Fruit fly (Drosophila melanogaster) whole organism, prepupa: Measurements from ENCODE around the gene E2f2.

ENCODE experiments used
- CG10631 ChIP-seq: fragments of 200-800 bp; sonication (Bioruptor generic); optimal IDR thresholded peaks from 2 replicates; lab custom pipeline; 2016; ENCODE audit warnings: missing biosample characterization, missing genetic modification characterization
- CG10669 ChIP-seq: fragments of 200-800 bp; sonication (Bioruptor generic); optimal IDR thresholded peaks from 3 replicates; lab custom pipeline; 2018; ENCODE audit warnings: missing biosample characterization, mild to moderate bottlenecking, missing genetic modification characterization, moderate library complexity
- CG11902 ChIP-seq: fragments of 200-800 bp; sonication (Bioruptor generic); optimal IDR thresholded peaks from 3 replicates; lab custom pipeline; 2016; ENCODE audit warnings: missing biosample characterization, missing genetic modification characterization
- CG15336 ChIP-seq: fragments of 200-800 bp; sonication (Bioruptor generic); IDR thresholded peaks from 2 replicates; pipeline ENCODE4 v1.3.6; 2022; ENCODE audit warnings: missing biosample characterization, missing genetic modification characterization
- CG3032 ChIP-seq: fragments of 200-800 bp; optimal IDR thresholded peaks from 2 replicates; lab custom pipeline; 2019; ENCODE audit warnings: missing biosample characterization, mild to moderate bottlenecking, missing genetic modification characterization, moderate library complexity
- CG31627 ChIP-seq: fragments of 200-800 bp; sonication (Bioruptor generic); optimal IDR thresholded peaks from 3 replicates; lab custom pipeline; 2016; ENCODE audit warnings: missing biosample characterization, missing genetic modification characterization
- CG32006 ChIP-seq: fragments of 200-800 bp; sonication (Bioruptor generic); optimal IDR thresholded peaks from 3 replicates; lab custom pipeline; 2017; ENCODE audit warnings: missing biosample characterization, mild to moderate bottlenecking, missing genetic modification characterization
- CG34406 ChIP-seq: fragments of 200-800 bp; sonication (Bioruptor generic); optimal IDR thresholded peaks from 3 replicates; lab custom pipeline; 2016; ENCODE audit warnings: missing biosample characterization, missing genetic modification characterization
- CG3919 ChIP-seq: fragments of 200-800 bp; sonication (Bioruptor generic); optimal IDR thresholded peaks from 3 replicates; lab custom pipeline; 2016; ENCODE audit warnings: missing biosample characterization, missing genetic modification characterization
- CG4318 ChIP-seq: fragments of 200-800 bp; sonication (Bioruptor generic); optimal IDR thresholded peaks from 3 replicates; lab custom pipeline; 2017; ENCODE audit warnings: missing biosample characterization, mild to moderate bottlenecking, missing genetic modification characterization
- CG6163 ChIP-seq: fragments of 200-800 bp; sonication (Bioruptor generic); IDR thresholded peaks from 3 replicates; pipeline ENCODE4 v1.3.6; 2022; ENCODE audit warnings: missing biosample characterization, missing genetic modification characterization
- CG6276 ChIP-seq: fragments of 200-800 bp; sonication (Bioruptor generic); optimal IDR thresholded peaks from 2 replicates; lab custom pipeline; 2017; ENCODE audit warnings: missing biosample characterization, mild to moderate bottlenecking, missing genetic modification characterization
- CG6808 ChIP-seq: fragments of 200-800 bp; sonication (Bioruptor generic); optimal IDR thresholded peaks from 3 replicates; lab custom pipeline; 2017; ENCODE audit warnings: missing biosample characterization, missing genetic modification characterization, mild to moderate bottlenecking, moderate library complexity, missing genetic modification reagents
- CG6854 ChIP-seq: fragments of 200-800 bp; sonication (Bioruptor generic); optimal IDR thresholded peaks from 2 replicates; lab custom pipeline; 2017; ENCODE audit warnings: missing biosample characterization, mild to moderate bottlenecking, missing genetic modification characterization
- CG7368 ChIP-seq: fragments of 200-800 bp; sonication (Bioruptor generic); optimal IDR thresholded peaks from 3 replicates; lab custom pipeline; 2016; ENCODE audit warnings: missing biosample characterization, missing genetic modification characterization
- CG8119 ChIP-seq: fragments of 200-800 bp; sonication (Bioruptor generic); IDR thresholded peaks from 3 replicates; pipeline ENCODE4 v1.3.6; 2022; ENCODE audit warnings: missing biosample characterization, missing genetic modification characterization
- CG9139 ChIP-seq: fragments of 200-800 bp; sonication (Bioruptor generic); optimal IDR thresholded peaks from 3 replicates; lab custom pipeline; 2017; ENCODE audit warnings: missing biosample characterization, mild to moderate bottlenecking, missing genetic modification characterization
- Eip75B ChIP-seq: fragments of 200-800 bp; sonication (Bioruptor generic); optimal IDR thresholded peaks from 3 replicates; lab custom pipeline; 2016; ENCODE audit warnings: missing biosample characterization, missing genetic modification characterization
- Eip93F ChIP-seq: fragments of 200-800 bp; sonication (Bioruptor generic); optimal IDR thresholded peaks from 2 replicates; lab custom pipeline; 2016; ENCODE audit warnings: missing biosample characterization, mild to moderate bottlenecking, missing genetic modification characterization
- Ets21C ChIP-seq: fragments of 200-800 bp; sonication (Bioruptor generic); optimal IDR thresholded peaks from 3 replicates; lab custom pipeline; 2016; ENCODE audit warnings: missing biosample characterization, missing genetic modification characterization
- Ets96B ChIP-seq: fragments of 200-800 bp; optimal IDR thresholded peaks from 2 replicates; lab custom pipeline; 2019; ENCODE audit warnings: missing biosample characterization, mild to moderate bottlenecking, missing genetic modification characterization, moderate library complexity
- Hr38 ChIP-seq: sonication (Bioruptor generic); optimal IDR thresholded peaks from 2 replicates; lab custom pipeline; 2016; ENCODE audit warnings: missing biosample characterization, missing genetic modification characterization
- Hr39 ChIP-seq: fragments of 200-800 bp; sonication (Bioruptor generic); optimal IDR thresholded peaks from 2 replicates; lab custom pipeline; 2016; ENCODE audit warnings: missing biosample characterization, missing genetic modification characterization
- Lpt ChIP-seq: fragments of 200-800 bp; sonication (Bioruptor generic); optimal IDR thresholded peaks from 3 replicates; lab custom pipeline; 2016; ENCODE audit warnings: missing biosample characterization, missing genetic modification characterization
- OdsH ChIP-seq: fragments of 200-800 bp; sonication (Bioruptor generic); optimal IDR thresholded peaks from 3 replicates; lab custom pipeline; 2016; ENCODE audit warnings: missing biosample characterization, missing genetic modification characterization
- Smox ChIP-seq: fragments of 200-800 bp; sonication (Bioruptor generic); optimal IDR thresholded peaks from 3 replicates; lab custom pipeline; 2016; ENCODE audit warnings: missing biosample characterization, missing genetic modification characterization
- Sox102F ChIP-seq: fragments of 200-800 bp; sonication (Bioruptor generic); optimal IDR thresholded peaks from 2 replicates; lab custom pipeline; 2016; ENCODE audit warnings: missing biosample characterization, mild to moderate bottlenecking, missing genetic modification characterization
- Sox14 ChIP-seq: fragments of 200-800 bp; sonication (Bioruptor generic); optimal IDR thresholded peaks from 3 replicates; lab custom pipeline; 2016; ENCODE audit warnings: missing biosample characterization, missing genetic modification characterization
- Sox15 ChIP-seq: fragments of 200-800 bp; sonication (Bioruptor generic); optimal IDR thresholded peaks from 3 replicates; lab custom pipeline; 2016; ENCODE audit warnings: missing biosample characterization, missing genetic modification characterization
- acj6 ChIP-seq: fragments of 200-800 bp; sonication (Bioruptor generic); optimal IDR thresholded peaks from 3 replicates; lab custom pipeline; 2016; ENCODE audit warnings: missing biosample characterization, missing genetic modification characterization
- cyc ChIP-seq: fragments of 200-800 bp; sonication (Bioruptor generic); optimal IDR thresholded peaks from 3 replicates; lab custom pipeline; 2016; ENCODE audit warnings: missing biosample characterization, missing genetic modification characterization
- dsx ChIP-seq: fragments of 200-800 bp; optimal IDR thresholded peaks from 3 replicates; lab custom pipeline; 2019; ENCODE audit warnings: missing biosample characterization, mild to moderate bottlenecking, missing genetic modification characterization, moderate library complexity; ENCODE audit not compliant: poor library complexity, severe bottlenecking
- esn ChIP-seq: fragments of 200-800 bp; sonication (Bioruptor generic); optimal IDR thresholded peaks from 2 replicates; lab custom pipeline; 2016; ENCODE audit warnings: missing biosample characterization, mild to moderate bottlenecking, missing genetic modification characterization, moderate library complexity
- fd85E ChIP-seq: fragments of 200-800 bp; sonication (Bioruptor generic); optimal IDR thresholded peaks from 3 replicates; lab custom pipeline; 2016; ENCODE audit warnings: missing biosample characterization, missing genetic modification characterization
- lz ChIP-seq: fragments of 200-800 bp; sonication (Bioruptor generic); optimal IDR thresholded peaks from 3 replicates; lab custom pipeline; 2016; ENCODE audit warnings: missing biosample characterization, missing genetic modification characterization
- net ChIP-seq: fragments of 200-800 bp; sonication (Bioruptor generic); optimal IDR thresholded peaks from 3 replicates; lab custom pipeline; 2016; ENCODE audit warnings: missing biosample characterization, missing genetic modification characterization
- topi ChIP-seq: fragments of 200-800 bp; sonication (Bioruptor generic); optimal IDR thresholded peaks from 3 replicates; lab custom pipeline; 2016; ENCODE audit warnings: missing biosample characterization, missing genetic modification characterization
- vri ChIP-seq: fragments of 200-800 bp; sonication (Bioruptor generic); optimal IDR thresholded peaks from 3 replicates; lab custom pipeline; 2016; ENCODE audit warnings: missing biosample characterization, mild to moderate bottlenecking, missing genetic modification characterization

The E2f2 gene

DNA sequence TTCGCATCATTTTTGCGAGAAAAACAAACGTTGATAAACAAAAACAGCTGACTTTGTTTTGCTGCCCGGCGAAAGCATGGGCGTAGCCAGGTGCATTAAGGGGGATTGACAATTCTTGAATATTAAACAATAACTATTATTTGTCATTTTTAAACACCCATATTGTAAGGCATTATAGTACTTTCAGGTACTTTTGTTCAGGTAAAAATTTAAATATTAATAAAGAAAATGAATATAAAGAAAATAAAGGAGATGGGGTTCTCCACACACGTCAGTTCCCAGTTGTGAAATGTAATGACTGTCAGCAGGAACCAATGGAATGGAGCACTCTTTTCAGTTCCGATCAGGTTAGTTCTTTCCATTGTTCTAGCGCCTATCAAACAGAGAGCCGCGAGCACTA, 2.0 kb upstream of the E2f2 start, which contains the start of the genes Coq3 and Pld3 (continued):
- peak; percentile 96 for TF ChIP-seq Sox14
- TF ChIP-seq CG11902 (GFP tag; lab: Kevin White, UChicago): peak; percentile 85
- TF ChIP-seq CG9139 (GFP tag; lab: Kevin White, UChicago): peak; percentile 80
- TF ChIP-seq acj6 (GFP tag; lab: Kevin White, UChicago): peak; percentile 97
- peak; percentile 52 for TF ChIP-seq Hr38 (GFP tag; lab: Kevin White, UChicago)
- TF ChIP-seq OdsH (GFP tag; lab: Kevin White, UChicago): peak; percentile 97
- peak; percentile 92 for TF ChIP-seq CG32006 (GFP tag; lab: Kevin White, UChicago)
- peak; percentile 94 for TF ChIP-seq CG31627 (GFP tag; lab: Kevin White, UChicago)
- TF ChIP-seq Lpt (GFP tag; lab: Kevin White, UChicago): peak; percentile 91
- TF ChIP-seq esn (GFP tag; lab: Kevin White, UChicago): peak; percentile 97
- TF ChIP-seq CG7368 (GFP tag; lab: Kevin White, UChicago): peak; percentile 93

- no peak for TF ChIP-seq Ets96B
- TF ChIP-seq CG6163: no peak
- TF ChIP-seq Eip93F (GFP tag; lab: Kevin White, UChicago): no peak
- TF ChIP-seq net (GFP tag; lab: Kevin White, UChicago): no peak
- no peak for TF ChIP-seq CG7368 (GFP tag; lab: Kevin White, UChicago)
- no peak for TF ChIP-seq Hr39 (GFP tag; lab: Kevin White, UChicago)
- no peak for TF ChIP-seq cyc (GFP tag; lab: Kevin White, UChicago)
- no peak for TF ChIP-seq Eip75B (GFP tag; lab: Kevin White, UChicago)
- no peak for TF ChIP-seq CG6276 (GFP tag; lab: Kevin White, UChicago)
- TF ChIP-seq CG3919 (GFP tag; lab: Kevin White, UChicago): no peak
- TF ChIP-seq vri (GFP tag; lab: Kevin White, UChicago): no peak
- no peak for TF ChIP-seq CG4318 (GFP tag; lab: Kevin White, UChicago)
- no peak for TF ChIP-seq CG6808
- no peak for TF ChIP-seq CG8119 (GFP tag; lab: Robert Waterston, UW)
- no peak for TF ChIP-seq Ets21C (GFP tag; lab: Kevin White, UChicago)
- TF ChIP-seq CG10631 (GFP tag; lab: Kevin White, UChicago): no peak
Measured at dm6 chr2L:21153844-21154243, 2.7 kb downstream of the E2f2 start.

- TF ChIP-seq CG6163 (peak; percentile 71; the same call in 2 of the 3 replicates), esn (GFP tag; lab: Kevin White, UChicago) (peak; percentile 43), CG3032 (tag; lab: Kevin White, UChicago) (peak; percentile 35), acj6 (GFP tag; lab: Kevin White, UChicago) (peak; percentile 20), cyc (GFP tag; lab: Kevin White, UChicago) (peak; percentile 16), fd85E (no peak), lz (GFP tag; lab: Kevin White, UChicago) (peak; percentile 35), dsx (GFP tag; lab: Kevin White, UChicago) (no peak), CG15336 (GFP tag; lab: Robert Waterston, UW) (peak; percentile 71), topi (GFP tag; lab: Kevin White, UChicago) (peak; percentile 33), Ets96B (peak; percentile 53), CG31627 (GFP tag; lab: Kevin White, UChicago) (peak; percentile 27), CG10631 (GFP tag; lab: Kevin White, UChicago) (peak; percentile 40), Sox102F (GFP tag; lab: Kevin White, UChicago) (no peak)
Measured at dm6 chr2L:21149053-21149452, 7.5 kb downstream of the E2f2 start.

DNA sequence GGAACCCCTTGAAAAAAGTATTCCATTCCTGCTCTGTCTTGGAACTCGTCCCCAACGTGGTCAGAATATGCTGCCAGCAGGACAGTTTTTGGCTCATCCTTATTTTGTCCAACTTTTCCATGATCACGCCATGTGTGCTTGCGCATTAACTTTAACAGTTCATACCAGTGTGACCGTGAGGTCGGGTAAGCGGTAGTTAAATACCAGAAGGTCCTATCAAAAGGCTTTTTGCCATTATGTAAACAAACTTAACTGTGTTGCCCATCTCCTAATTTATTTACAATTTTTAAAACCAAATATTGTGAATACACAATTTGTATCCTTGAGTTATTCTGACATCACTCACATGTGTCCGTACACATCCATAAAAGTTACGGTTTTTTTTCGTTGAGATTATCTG, 8.3 kb downstream of the E2f2 start, which contains the start of gene del:
Gene del, minus strand, starts transcription at position 305 of the 400 bp plus-strand sequence.
- TF ChIP-seq Smox (no peak), CG34406 (GFP tag; lab: Kevin White, UChicago) (no peak), Sox14 (no peak), Sox15 (GFP tag; lab: Kevin White, UChicago) (no peak), Hr39 (GFP tag; lab: Kevin White, UChicago) (no peak), CG6854 (GFP tag; lab: Kevin White, UChicago) (no peak), CG10669 (GFP tag; lab: Kevin White, UChicago) (no peak), vri (GFP tag; lab: Kevin White, UChicago) (no peak)
